Fruit fly (Drosophila melanogaster): ENCODE results near the gene Ip259.
A peak's percentile ranks its signal among the peaks of the same experiment; 100 is the strongest.

The Ip259 gene

dm6 chr2L:10457191-10457899 is 49.2 kb downstream of the Ip259 start, which contains the start of the genes LManI and LManII (continued):
- TF ChIP-seq CG11560 (tag; IDR thresholded peaks at IDR 0.05) (no peak), Xbp1 (GFP tag; optimal IDR thresholded peaks at IDR 0.05) (no peak), NK7.1 (GFP tag; optimal IDR thresholded peaks at IDR 0.05) (no peak), sug (tag; optimal IDR thresholded peaks at IDR 0.05) (no peak), nerfin-1 (tag; optimal IDR thresholded peaks at IDR 0.05) (no peak), lmd (GFP tag; IDR thresholded peaks at IDR 0.05) (no peak), Usf (GFP tag; optimal IDR thresholded peaks at IDR 0.05) (no peak), CG2120 (GFP tag; optimal IDR thresholded peaks at IDR 0.05) (no peak), sim (GFP tag; IDR thresholded peaks at IDR 0.05) (no peak), CG4424 (GFP tag; optimal IDR thresholded peaks at IDR 0.05) (no peak), CG7928 (GFP tag; optimal IDR thresholded peaks at IDR 0.05) (no peak), crol (GFP tag; IDR thresholded peaks at IDR 0.05) (no peak), al (GFP tag; IDR thresholded peaks at IDR 0.05) (no peak), Poxn (GFP tag; IDR thresholded peaks at IDR 0.05) (no peak), Sox100B (GFP tag; optimal IDR thresholded peaks at IDR 0.05) (no peak), cg (GFP tag; optimal IDR thresholded peaks at IDR 0.05) (peak; percentile 55), emc (GFP tag; optimal IDR thresholded peaks at IDR 0.05) (no peak), CG4360 (GFP tag; IDR thresholded peaks at IDR 0.05) (no peak), CG17829 (tag; optimal IDR thresholded peaks at IDR 0.05) (peak; percentile 80), CoRest (tag; optimal IDR thresholded peaks at IDR 0.05) (no peak), D (optimal IDR thresholded peaks at IDR 0.05) (no peak), D (GFP tag; optimal IDR thresholded peaks at IDR 0.05) (no peak)

- TF ChIP-seq CTCF (GFP tag; optimal IDR thresholded peaks at IDR 0.05) (peak; percentile 80), CG14965 (GFP tag; optimal IDR thresholded peaks at IDR 0.05; ENCODE audit: borderline replicate concordance) (peak; percentile 88), tna (GFP tag; IDR thresholded peaks at IDR 0.05; ENCODE audit: partially characterized antibody) (no peak), CG10431 (GFP tag; optimal IDR thresholded peaks at IDR 0.05) (no peak), tx (GFP tag; optimal IDR thresholded peaks at IDR 0.05) (no peak), CG8924 (tag; optimal IDR thresholded peaks at IDR 0.05) (no peak), slou (GFP tag; optimal IDR thresholded peaks at IDR 0.05) (no peak), CG15479 (GFP tag; optimal IDR thresholded peaks at IDR 0.05) (no peak), CG12769 (tag; optimal IDR thresholded peaks at IDR 0.05) (no peak), CG15601 (tag; optimal IDR thresholded peaks at IDR 0.05) (no peak), vfl (GFP tag; optimal IDR thresholded peaks at IDR 0.05) (no peak), Atf-2 (GFP tag; optimal IDR thresholded peaks at IDR 0.05) (no peak), amos (GFP tag; IDR thresholded peaks at IDR 0.05; ENCODE audit: partially characterized antibody) (no peak), ci (GFP tag; IDR thresholded peaks at IDR 0.05) (no peak), CG7556 (GFP tag; optimal IDR thresholded peaks at IDR 0.05) (no peak), CG10979 (tag; optimal IDR thresholded peaks at IDR 0.05) (peak; percentile 56), CG5953 (GFP tag; IDR thresholded peaks at IDR 0.05) (no peak), CG1024 (GFP tag; IDR thresholded peaks at IDR 0.05) (no peak), ERR (GFP tag; optimal IDR thresholded peaks at IDR 0.05) (no peak), sqz (GFP tag; optimal IDR thresholded peaks at IDR 0.05) (no peak), zfh2 (GFP tag; optimal IDR thresholded peaks at IDR 0.05) (no peak)
These were observed 50.8 kb downstream of the Ip259 start for dm6 chr2L:10458979-10459378.
